Worm (Caenorhabditis elegans) whole organism, midembryonic: ENCODE measurements around the gene R52.4.

ENCODE experiments used
- T22C8.4 ChIP-seq: fragments of 200-800 bp; sonication (Bioruptor generic); IDR thresholded peaks from 2 replicates; pipeline ENCODE4 v1.3.6; 2022; ENCODE audit warnings: missing genetic modification characterization, missing compliant biosample characterization
- cog-1 ChIP-seq: sonication (generic microtip); optimal IDR thresholded peaks from 2 replicates; lab custom pipeline; 2016; ENCODE audit warnings: missing genetic modification characterization, missing compliant biosample characterization
- flt-1 ChIP-seq: fragments of 200-800 bp; sonication (Bioruptor generic); IDR thresholded peaks from 2 replicates; pipeline ENCODE4 v1.3.6; 2022; ENCODE audit warnings: missing genetic modification characterization, missing compliant biosample characterization
- klf-2 ChIP-seq: fragments of 200-800 bp; sonication (Bioruptor generic); conservative IDR thresholded peaks from 2 replicates; pipeline ENCODE4 v1.3.6; 2022; ENCODE audit warnings: missing genetic modification reagents, missing genetic modification characterization, missing compliant biosample characterization
- med-1 ChIP-seq: sonication (generic microtip); optimal IDR thresholded peaks from 2 replicates; lab custom pipeline; 2017; ENCODE audit warnings: missing genetic modification characterization, mild to moderate bottlenecking, missing compliant biosample characterization, antibody characterized with exemption, missing genetic modification reagents; ENCODE audit not compliant: insufficient read depth
- ref-1 ChIP-seq: fragments of 200-800 bp; sonication (Bioruptor generic); conservative IDR thresholded peaks from 2 replicates; pipeline ENCODE4 v1.3.6; 2022; ENCODE audit warnings: missing genetic modification reagents, missing genetic modification characterization, missing compliant biosample characterization
- tab-1 ChIP-seq: fragments of 200-800 bp; sonication (Bioruptor generic); IDR thresholded peaks from 2 replicates; pipeline ENCODE4 v1.3.6; 2022; ENCODE audit warnings: missing genetic modification characterization, missing compliant biosample characterization
- ztf-23 ChIP-seq: fragments of 200-800 bp; sonication (Bioruptor generic); IDR thresholded peaks from 2 replicates; pipeline ENCODE4 v1.3.6; 2022; ENCODE audit warnings: missing genetic modification reagents, missing genetic modification characterization, missing compliant biosample characterization
- ztf-29 ChIP-seq: fragments of 200-800 bp; sonication (Bioruptor generic); IDR thresholded peaks from 2 replicates; pipeline ENCODE4 v1.3.6; 2022; ENCODE audit warnings: missing genetic modification reagents, missing genetic modification characterization, missing compliant biosample characterization

R52.4 gene

ce11 chrII:2130770-2131169 is 22.6 kb upstream of the R52.4 start, which contains the start of gene sdz-28:
Gene sdz-28, plus strand, starts transcription at chrII:2131070.
- no peak for TF ChIP-seq ztf-29 (GFP tag; lab: Robert Waterston, UW)
- no peak for TF ChIP-seq ref-1 (GFP tag; lab: Robert Waterston, UW)
- no peak for TF ChIP-seq med-1 (GFP tag; lab: Kevin White, UChicago)
- TF ChIP-seq flt-1: no peak
- no peak for TF ChIP-seq cog-1
- TF ChIP-seq tab-1 (GFP tag; lab: Robert Waterston, UW): no peak
- no peak for TF ChIP-seq T22C8.4 (GFP tag; lab: Robert Waterston, UW)
- TF ChIP-seq klf-2 (GFP tag; lab: Robert Waterston, UW): no peak
- no peak for TF ChIP-seq ztf-23 (GFP tag; lab: Robert Waterston, UW)

ce11 chrII:2122762-2123161 is 14.6 kb upstream of the R52.4 start:
- TF ChIP-seq ref-1 (GFP tag; lab: Robert Waterston, UW) (no peak), med-1 (GFP tag; lab: Kevin White, UChicago) (no peak), tab-1 (GFP tag; lab: Robert Waterston, UW) (no peak), cog-1 (no peak), flt-1 (no peak), klf-2 (GFP tag; lab: Robert Waterston, UW) (no peak), ztf-23 (GFP tag; lab: Robert Waterston, UW) (no peak), T22C8.4 (GFP tag; lab: Robert Waterston, UW) (no peak), ztf-29 (GFP tag; lab: Robert Waterston, UW) (no peak)

- TF ChIP-seq ref-1 (GFP tag; lab: Robert Waterston, UW) (no peak), tab-1 (GFP tag; lab: Robert Waterston, UW) (no peak), T22C8.4 (GFP tag; lab: Robert Waterston, UW) (no peak), med-1 (GFP tag; lab: Kevin White, UChicago) (no peak), ztf-23 (GFP tag; lab: Robert Waterston, UW) (no peak), cog-1 (no peak), klf-2 (GFP tag; lab: Robert Waterston, UW) (no peak), ztf-29 (GFP tag; lab: Robert Waterston, UW) (no peak), flt-1 (no peak)
Measured at ce11 chrII:2122091-2122490, 13.9 kb upstream of the R52.4 start, which contains the start of gene math-37. Gene math-37, minus strand, starts transcription at chrII:2122191.

ce11 chrII:2116794-2117193 is 8.6 kb upstream of the R52.4 start, which contains the start of gene srh-195:
Gene srh-195, minus strand, starts transcription at chrII:2116894.
- TF ChIP-seq klf-2 (GFP tag; lab: Robert Waterston, UW): no peak
- no peak for TF ChIP-seq med-1 (GFP tag; lab: Kevin White, UChicago)
- TF ChIP-seq tab-1 (GFP tag; lab: Robert Waterston, UW): no peak
- TF ChIP-seq ztf-23 (GFP tag; lab: Robert Waterston, UW): no peak
- TF ChIP-seq cog-1: no peak
- TF ChIP-seq ref-1 (GFP tag; lab: Robert Waterston, UW): no peak
- no peak for TF ChIP-seq ztf-29 (GFP tag; lab: Robert Waterston, UW)
- no peak for TF ChIP-seq T22C8.4 (GFP tag; lab: Robert Waterston, UW)
- no peak for TF ChIP-seq flt-1

- TF ChIP-seq klf-2 (GFP tag; lab: Robert Waterston, UW) (no peak), ztf-23 (GFP tag; lab: Robert Waterston, UW) (no peak), tab-1 (GFP tag; lab: Robert Waterston, UW) (no peak), med-1 (GFP tag; lab: Kevin White, UChicago) (no peak), T22C8.4 (GFP tag; lab: Robert Waterston, UW) (no peak), cog-1 (no peak), ztf-29 (GFP tag; lab: Robert Waterston, UW) (no peak), flt-1 (no peak), ref-1 (GFP tag; lab: Robert Waterston, UW) (no peak)
Measured at ce11 chrII:2114488-2114887, 6.3 kb upstream of the R52.4 start.

- TF ChIP-seq klf-2 (GFP tag; lab: Robert Waterston, UW): no peak
- no peak for TF ChIP-seq cog-1
- no peak for TF ChIP-seq ztf-29 (GFP tag; lab: Robert Waterston, UW)
- TF ChIP-seq ztf-23 (GFP tag; lab: Robert Waterston, UW): no peak
- TF ChIP-seq med-1 (GFP tag; lab: Kevin White, UChicago): no peak
- no peak for TF ChIP-seq flt-1
- no peak for TF ChIP-seq tab-1 (GFP tag; lab: Robert Waterston, UW)
- no peak for TF ChIP-seq ref-1 (GFP tag; lab: Robert Waterston, UW)
- no peak for TF ChIP-seq T22C8.4 (GFP tag; lab: Robert Waterston, UW)
Measured at ce11 chrII:2112948-2113347, 4.8 kb upstream of the R52.4 start, which contains the start of gene R52.6. Gene R52.6, minus strand, starts transcription at chrII:2113048.

ce11 chrII:2109943-2110342 is 1.7 kb upstream of the R52.4 start, which contains the start of gene R52.5:
Gene R52.5, minus strand, starts transcription at chrII:2110043.
- TF ChIP-seq med-1 (GFP tag; lab: Kevin White, UChicago) (no peak), ztf-29 (GFP tag; lab: Robert Waterston, UW) (no peak), cog-1 (no peak), flt-1 (no peak), ztf-23 (GFP tag; lab: Robert Waterston, UW) (no peak), tab-1 (GFP tag; lab: Robert Waterston, UW) (no peak), T22C8.4 (GFP tag; lab: Robert Waterston, UW) (no peak), klf-2 (GFP tag; lab: Robert Waterston, UW) (no peak), ref-1 (GFP tag; lab: Robert Waterston, UW) (no peak)

- TF ChIP-seq cog-1 (no peak), flt-1 (no peak), ztf-29 (GFP tag; lab: Robert Waterston, UW) (no peak), med-1 (GFP tag; lab: Kevin White, UChicago) (no peak), ztf-23 (GFP tag; lab: Robert Waterston, UW) (no peak), tab-1 (GFP tag; lab: Robert Waterston, UW) (no peak), ref-1 (GFP tag; lab: Robert Waterston, UW) (no peak), T22C8.4 (GFP tag; lab: Robert Waterston, UW) (no peak), klf-2 (GFP tag; lab: Robert Waterston, UW) (no peak)
Measured at ce11 chrII:2099139-2099976, 8.8 kb downstream of the R52.4 start, which contains the start of gene math-42. Gene math-42, plus strand, starts transcription at chrII:2099926.
